Fruit fly (Drosophila melanogaster): Measurements from ENCODE around the gene tara.

Gene tara

DNA sequence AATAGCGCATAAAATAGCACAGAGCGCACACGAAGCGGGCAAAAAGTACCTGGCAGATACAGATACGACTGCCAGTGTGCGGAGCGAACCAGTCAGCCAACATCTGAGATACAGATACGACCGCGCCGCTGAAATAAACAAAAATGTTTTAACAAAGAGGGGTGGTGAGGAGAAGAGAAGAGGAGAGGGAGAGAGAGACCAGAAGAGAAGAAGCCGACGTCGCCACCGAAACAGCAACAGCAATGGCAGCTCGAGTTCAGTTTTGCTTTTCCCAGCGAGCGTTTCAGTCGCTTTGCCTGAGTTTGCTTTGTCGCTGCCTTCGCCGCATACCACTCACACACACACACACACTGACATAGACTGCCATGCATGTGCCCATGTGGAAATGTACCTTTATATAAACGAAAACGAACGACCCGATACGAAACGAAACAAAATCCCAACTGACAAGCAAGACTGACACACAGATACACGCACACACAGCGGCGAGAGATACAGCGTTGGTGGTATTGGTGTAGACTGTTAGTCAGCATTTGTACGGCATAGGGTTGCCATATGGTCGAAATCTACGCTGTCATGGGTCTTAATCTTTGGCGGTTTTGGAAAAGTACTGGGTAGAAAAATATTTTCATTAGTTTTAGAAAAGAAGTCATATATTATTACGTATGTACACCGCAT is 15.8 kb downstream of the tara start (continued):
- TF ChIP-seq nau (GFP tag; optimal IDR thresholded peaks at IDR 0.05) (peak; percentile 47), CG12659 (GFP tag; optimal IDR thresholded peaks at IDR 0.05) (peak; percentile 29), CG7556 (GFP tag; optimal IDR thresholded peaks at IDR 0.05) (no peak), wek (GFP tag; optimal IDR thresholded peaks at IDR 0.05) (no peak), dm (GFP tag; optimal IDR thresholded peaks at IDR 0.05) (peak; percentile 68), HLH3B (GFP tag; IDR thresholded peaks at IDR 0.05) (no peak), Dad (GFP tag; optimal IDR thresholded peaks at IDR 0.05) (no peak), BtbVII (GFP tag; optimal IDR thresholded peaks at IDR 0.05) (peak; percentile 40), CG15479 (GFP tag; optimal IDR thresholded peaks at IDR 0.05) (peak; percentile 57), eyg (GFP tag; optimal IDR thresholded peaks at IDR 0.05) (no peak), Nf-YB (GFP tag; optimal IDR thresholded peaks at IDR 0.05) (no peak), sens (GFP tag) (peak; percentile 76), trh (GFP tag; optimal IDR thresholded peaks at IDR 0.05) (no peak), CG6683 (GFP tag; optimal IDR thresholded peaks at IDR 0.05) (no peak), Blimp-1 (GFP tag; optimal IDR thresholded peaks at IDR 0.05) (peak; percentile 15), Bgb (GFP tag; IDR thresholded peaks at IDR 0.05; ENCODE audit: partially characterized antibody) (no peak), trem (tag; optimal IDR thresholded peaks at IDR 0.05) (peak; percentile 0), CG6791 (GFP tag; IDR thresholded peaks at IDR 0.05; ENCODE audit: partially characterized antibody) (no peak), CG5953 (GFP tag; IDR thresholded peaks at IDR 0.05) (no peak), NC2β (GFP tag; optimal IDR thresholded peaks at IDR 0.05) (no peak), ATbp (GFP tag; optimal IDR thresholded peaks at IDR 0.05) (no peak), crp (GFP tag; optimal IDR thresholded peaks at IDR 0.05) (no peak), odd (GFP tag; optimal IDR thresholded peaks at IDR 0.05) (no peak), gem (tag; optimal IDR thresholded peaks at IDR 0.05) (peak; percentile 8), CG8924 (tag; optimal IDR thresholded peaks at IDR 0.05) (peak; percentile 65), Hand (GFP tag; optimal IDR thresholded peaks at IDR 0.05) (peak; percentile 39), Lhr (GFP tag; optimal IDR thresholded peaks at IDR 0.05) (no peak), tio (GFP tag; optimal IDR thresholded peaks at IDR 0.05) (no peak), Aef1 (GFP tag; IDR thresholded peaks at IDR 0.05) (no peak), slou (GFP tag; optimal IDR thresholded peaks at IDR 0.05) (no peak), CG10267 (tag; optimal IDR thresholded peaks at IDR 0.05) (no peak), ken (GFP tag; IDR thresholded peaks at IDR 0.05) (no peak), CG17328 (GFP tag; IDR thresholded peaks at IDR 0.05) (no peak), Vsx1 (GFP tag; optimal IDR thresholded peaks at IDR 0.05) (no peak), CG4424 (GFP tag; optimal IDR thresholded peaks at IDR 0.05) (no peak), aop (GFP tag; IDR thresholded peaks at IDR 0.05) (no peak), CG3847 (GFP tag; IDR thresholded peaks at IDR 0.05) (no peak), crc (GFP tag; optimal IDR thresholded peaks at IDR 0.05) (no peak), Dip3 (GFP tag; optimal IDR thresholded peaks at IDR 0.05) (peak; percentile 70), E2f1 (GFP tag; IDR thresholded peaks at IDR 0.05) (no peak), Stat92E (GFP tag; optimal IDR thresholded peaks at IDR 0.05) (peak in 1 of 3 experiments; percentile 74), CG13424 (tag; optimal IDR thresholded peaks at IDR 0.05) (peak; percentile 54), CG11398 (GFP tag; optimal IDR thresholded peaks at IDR 0.05) (no peak), Max (GFP tag; optimal IDR thresholded peaks at IDR 0.05) (no peak), danr (GFP tag; IDR thresholded peaks at IDR 0.05) (no peak), CG17612 (GFP tag; IDR thresholded peaks at IDR 0.05) (no peak), CG8765 (GFP tag; IDR thresholded peaks at IDR 0.05) (no peak), kah (GFP tag; optimal IDR thresholded peaks at IDR 0.05) (peak; percentile 9), Gug (GFP tag; IDR thresholded peaks at IDR 0.05) (peak; percentile 70), toy (GFP tag; IDR thresholded peaks at IDR 0.05) (no peak)
